Worm (Caenorhabditis elegans): ENCODE measurements around the gene lgl-1.

Gene lgl-1

ce11 chrX:828603-829002, 42.3 kb downstream of the lgl-1 start, which contains the start of gene wdr-54:
TSS of gene wdr-54 (plus strand) at chrX:828903.
- TF ChIP-seq mml-1 (tag; optimal IDR thresholded peaks at IDR 0.05): no peak
- no peak for TF ChIP-seq nhr-25 (tag; optimal IDR thresholded peaks at IDR 0.05)
- TF ChIP-seq lsy-12 (tag; optimal IDR thresholded peaks at IDR 0.05): no peak
- TF ChIP-seq jun-1 (tag; optimal IDR thresholded peaks at IDR 0.05): no peak
- TF ChIP-seq ceh-82 (tag; optimal IDR thresholded peaks at IDR 0.05): no peak
- no peak for TF ChIP-seq ceh-28 (tag; optimal IDR thresholded peaks at IDR 0.05)
- TF ChIP-seq nhr-76 (tag; optimal IDR thresholded peaks at IDR 0.05): no peak
- no peak for TF ChIP-seq lin-39 (tag; optimal IDR thresholded peaks at IDR 0.05)
- TF ChIP-seq fkh-2 (tag; optimal IDR thresholded peaks at IDR 0.05): no peak
- no peak for TF ChIP-seq egl-27 (tag; optimal IDR thresholded peaks at IDR 0.05)
- no peak for TF ChIP-seq daf-12 (tag; optimal IDR thresholded peaks at IDR 0.05)
- no peak for TF ChIP-seq ztf-11 (tag; optimal IDR thresholded peaks at IDR 0.05)
- TF ChIP-seq ZK546.5 (tag; optimal IDR thresholded peaks at IDR 0.05): no peak

ce11 chrX:827502-827901, 43.4 kb downstream of the lgl-1 start:
- no peak for TF ChIP-seq ztf-4 (tag; optimal IDR thresholded peaks at IDR 0.05)
- TF ChIP-seq mml-1 (tag; optimal IDR thresholded peaks at IDR 0.05): no peak
- peak; percentile 60 for TF ChIP-seq egl-5 (tag; optimal IDR thresholded peaks at IDR 0.05)
- peak; percentile 79 for TF ChIP-seq pha-4 (tag; optimal IDR thresholded peaks at IDR 0.05)
- no peak for TF ChIP-seq sea-2 (GFP tag; optimal IDR thresholded peaks at IDR 0.05)
- no peak for TF ChIP-seq ztf-11 (tag; optimal IDR thresholded peaks at IDR 0.05)
- no peak for TF ChIP-seq skn-1 (tag; optimal IDR thresholded peaks at IDR 0.05)
- TF ChIP-seq ama-1 (optimal IDR thresholded peaks at IDR 0.05): no peak
- peak; percentile 14 for TF ChIP-seq elt-1 (tag; optimal IDR thresholded peaks at IDR 0.05)
- TF ChIP-seq fkh-2 (tag; optimal IDR thresholded peaks at IDR 0.05): no peak
- TF ChIP-seq ZK546.5 (tag; optimal IDR thresholded peaks at IDR 0.05): no peak
- TF ChIP-seq nfya-1 (tag; optimal IDR thresholded peaks at IDR 0.05; ENCODE audit: insufficient read depth): peak; percentile 76
- TF ChIP-seq nhr-77 (tag; optimal IDR thresholded peaks at IDR 0.05): no peak
- no peak for TF ChIP-seq nhr-76 (tag; optimal IDR thresholded peaks at IDR 0.05)
- TF ChIP-seq aly-2 (tag; optimal IDR thresholded peaks at IDR 0.05): no peak
- TF ChIP-seq fkh-10 (GFP tag; optimal IDR thresholded peaks at IDR 0.05): peak; percentile 86
- peak; percentile 6 for TF ChIP-seq daf-12 (tag; optimal IDR thresholded peaks at IDR 0.05)
- TF ChIP-seq snpc-4 (tag; optimal IDR thresholded peaks at IDR 0.05): peak; percentile 20
- TF ChIP-seq fos-1 (tag; optimal IDR thresholded peaks at IDR 0.05): no peak
- TF ChIP-seq nhr-237 (tag; optimal IDR thresholded peaks at IDR 0.05): no peak
- TF ChIP-seq nhr-28 (tag; optimal IDR thresholded peaks at IDR 0.05): no peak
- TF ChIP-seq elt-2 (tag; optimal IDR thresholded peaks at IDR 0.05): peak; percentile 10
- TF ChIP-seq jun-1 (tag; optimal IDR thresholded peaks at IDR 0.05): peak; percentile 46
- no peak for TF ChIP-seq ceh-9 (tag; optimal IDR thresholded peaks at IDR 0.05)
- no peak for TF ChIP-seq mdl-1 (tag; optimal IDR thresholded peaks at IDR 0.05)
- peak; percentile 77 for TF ChIP-seq lin-39 (tag; optimal IDR thresholded peaks at IDR 0.05)
- no peak for TF ChIP-seq R02D3.7 (tag; optimal IDR thresholded peaks at IDR 0.05)
- peak; percentile 55 for TF ChIP-seq nhr-11 (tag; optimal IDR thresholded peaks at IDR 0.05)
- TF ChIP-seq tbx-2 (tag; optimal IDR thresholded peaks at IDR 0.05): no peak
- no peak for TF ChIP-seq egl-27 (tag; optimal IDR thresholded peaks at IDR 0.05)
- no peak for TF ChIP-seq nhr-67 (tag; optimal IDR thresholded peaks at IDR 0.05)
- no peak for TF ChIP-seq elt-3 (tag; optimal IDR thresholded peaks at IDR 0.05)
- peak; percentile 32 for TF ChIP-seq ceh-28 (tag; optimal IDR thresholded peaks at IDR 0.05)
- no peak for TF ChIP-seq ceh-16 (tag; optimal IDR thresholded peaks at IDR 0.05)
- TF ChIP-seq nhr-43 (tag; optimal IDR thresholded peaks at IDR 0.05; ENCODE audit: poor library complexity, severe bottlenecking): peak; percentile 7
- TF ChIP-seq zag-1 (tag; optimal IDR thresholded peaks at IDR 0.05): no peak
- TF ChIP-seq nhr-25 (tag; optimal IDR thresholded peaks at IDR 0.05): peak; percentile 18
- TF ChIP-seq unc-39 (tag; optimal IDR thresholded peaks at IDR 0.05): no peak
- TF ChIP-seq unc-62 (GFP tag; optimal IDR thresholded peaks at IDR 0.05): no peak
- TF ChIP-seq lsy-12 (tag; optimal IDR thresholded peaks at IDR 0.05): peak; percentile 1
- peak; percentile 44 for TF ChIP-seq nhr-23 (tag; optimal IDR thresholded peaks at IDR 0.05)
- TF ChIP-seq lin-15B (tag; optimal IDR thresholded peaks at IDR 0.05): peak; percentile 43
- peak; percentile 92 for TF ChIP-seq hmg-11 (tag; optimal IDR thresholded peaks at IDR 0.05)
- no peak for TF ChIP-seq pqm-1 (tag; optimal IDR thresholded peaks at IDR 0.05)
- no peak for TF ChIP-seq ceh-82 (tag; optimal IDR thresholded peaks at IDR 0.05)
- no peak for TF ChIP-seq eor-1 (tag; optimal IDR thresholded peaks at IDR 0.05)
- TF ChIP-seq nhr-12 (tag; optimal IDR thresholded peaks at IDR 0.05): no peak
